Worm (Caenorhabditis elegans) whole organism, mixed stage, embryonic: ENCODE data around the gene M03C11.9.

Experiments
- blmp-1 ChIP-seq: fragments of 150-350 bp; optimal IDR thresholded peaks from 2 replicates; lab custom pipeline; 2014; ENCODE audit warnings: missing biosample characterization, missing genetic modification characterization
- elt-3 ChIP-seq: fragments of 150-350 bp; optimal IDR thresholded peaks from 2 replicates; lab custom pipeline; 2014; ENCODE audit warnings: missing biosample characterization, missing genetic modification characterization
- hlh-1 ChIP-seq: fragments of 150-350 bp; optimal IDR thresholded peaks from 2 replicates; lab custom pipeline; 2014; ENCODE audit warnings: missing biosample characterization, missing genetic modification reagents, missing genetic modification characterization
- mep-1 ChIP-seq: fragments of 150-350 bp; optimal IDR thresholded peaks from 2 replicates; lab custom pipeline; 2017; ENCODE audit warnings: missing biosample characterization, missing genetic modification reagents, missing genetic modification characterization, inconsistent platforms
- nhr-12 ChIP-seq: fragments of 150-350 bp; optimal IDR thresholded peaks from 2 replicates; lab custom pipeline; 2014; ENCODE audit warnings: missing biosample characterization, missing genetic modification characterization
- sem-2 ChIP-seq: fragments of 200-800 bp; sonication (Bioruptor generic); optimal IDR thresholded peaks from 2 replicates; lab custom pipeline; 2018; ENCODE audit warnings: mild to moderate bottlenecking, missing genetic modification characterization, missing compliant biosample characterization
- snpc-4 ChIP-seq: fragments of 150-350 bp; optimal IDR thresholded peaks from 2 replicates; lab custom pipeline; 2014; ENCODE audit warnings: missing biosample characterization, missing genetic modification characterization
- sptf-1 ChIP-seq: sonication (generic microtip); optimal IDR thresholded peaks from 2 replicates; lab custom pipeline; 2017; ENCODE audit warnings: mild to moderate bottlenecking, missing genetic modification characterization, moderate library complexity, missing compliant biosample characterization
- ztf-11 ChIP-seq: fragments of 150-350 bp; optimal IDR thresholded peaks from 2 replicates; lab custom pipeline; 2014; ENCODE audit warnings: missing biosample characterization, missing genetic modification characterization

- no peak for TF ChIP-seq nhr-12 (tag; lab: Kevin White, UChicago)
- no peak for TF ChIP-seq sptf-1 (tag; lab: Kevin White, UChicago)
- no peak for TF ChIP-seq sem-2
- no peak for TF ChIP-seq mep-1 (tag; lab: Kevin White, UChicago)
- no peak for TF ChIP-seq ztf-11 (tag; lab: Kevin White, UChicago)
- no peak for TF ChIP-seq snpc-4 (tag; lab: Kevin White, UChicago)
- no peak for TF ChIP-seq elt-3 (tag; lab: Kevin White, UChicago)
- TF ChIP-seq blmp-1 (tag; lab: Kevin White, UChicago) = no peak
- TF ChIP-seq hlh-1 (tag; lab: Kevin White, UChicago) = no peak
Measured at ce11 chrIII:10357598-10358186, 33.8 kb downstream of the M03C11.9 start, which contains the start of gene umps-1.
